Worm (Caenorhabditis elegans) whole organism, L2 larva: ENCODE results near the gene F19F10.1.

Source experiments
- F13H6.1 ChIP-seq: sonication (generic microtip); optimal IDR thresholded peaks from 2 replicates; lab custom pipeline; 2016; ENCODE audit warnings: missing genetic modification characterization, missing compliant biosample characterization
- R02D3.7 ChIP-seq: fragments of 150-350 bp; optimal IDR thresholded peaks from 2 replicates; lab custom pipeline; 2014; ENCODE audit warnings: missing biosample characterization, missing genetic modification characterization
- Y55F3AM.14 ChIP-seq: fragments of 200-800 bp; sonication (Bioruptor generic); optimal IDR thresholded peaks from 2 replicates; lab custom pipeline; 2018; ENCODE audit warnings: mild to moderate bottlenecking, missing genetic modification characterization, missing compliant biosample characterization
- ZK546.5 ChIP-seq: sonication (generic microtip); optimal IDR thresholded peaks from 2 replicates; lab custom pipeline; 2017; ENCODE audit warnings: missing biosample characterization, missing genetic modification characterization
- alr-1 ChIP-seq: fragments of 150-350 bp; optimal IDR thresholded peaks from 2 replicates; lab custom pipeline; 2014; ENCODE audit warnings: missing biosample characterization, missing genetic modification characterization
- ama-1 ChIP-seq: fragments of 150-350 bp; optimal IDR thresholded peaks from 2 replicates; lab custom pipeline; 2018; ENCODE audit warnings: inconsistent platforms
- blmp-1 ChIP-seq: sonication (generic microtip); optimal IDR thresholded peaks from 2 replicates; lab custom pipeline; 2017; ENCODE audit warnings: missing genetic modification characterization, mild to moderate bottlenecking, missing compliant biosample characterization, antibody characterized with exemption, moderate library complexity; ENCODE audit not compliant: insufficient read depth
- ceh-16 ChIP-seq: fragments of 150-350 bp; optimal IDR thresholded peaks from 2 replicates; lab custom pipeline; 2014; ENCODE audit warnings: missing biosample characterization, missing genetic modification characterization
- ceh-82 ChIP-seq: fragments of 150-350 bp; optimal IDR thresholded peaks from 2 replicates; lab custom pipeline; 2014; ENCODE audit warnings: missing biosample characterization, missing genetic modification characterization
- dmd-4 ChIP-seq: sonication (generic microtip); optimal IDR thresholded peaks from 2 replicates; lab custom pipeline; 2017; ENCODE audit warnings: missing biosample characterization, missing genetic modification characterization
- egl-27 ChIP-seq: sonication (generic microtip); optimal IDR thresholded peaks from 3 replicates; lab custom pipeline; 2017; ENCODE audit warnings: missing biosample characterization, missing genetic modification reagents, missing genetic modification characterization
- elt-1 ChIP-seq: fragments of 150-350 bp; optimal IDR thresholded peaks from 2 replicates; lab custom pipeline; 2014; ENCODE audit warnings: missing biosample characterization, missing genetic modification characterization
- elt-3 ChIP-seq: sonication (generic microtip); optimal IDR thresholded peaks from 2 replicates; lab custom pipeline; 2017; ENCODE audit warnings: missing biosample characterization, missing genetic modification characterization
- fos-1 ChIP-seq: fragments of 150-350 bp; optimal IDR thresholded peaks from 2 replicates; lab custom pipeline; 2014; ENCODE audit warnings: missing biosample characterization, missing genetic modification characterization
- gmeb-1 ChIP-seq: fragments of 150-350 bp; optimal IDR thresholded peaks from 2 replicates; lab custom pipeline; 2014; ENCODE audit warnings: missing biosample characterization, missing genetic modification characterization
- lin-11 ChIP-seq: fragments of 150-350 bp; sonication (generic microtip); optimal IDR thresholded peaks from 2 replicates; lab custom pipeline; 2014; ENCODE audit warnings: missing biosample characterization, missing genetic modification characterization, inconsistent platforms, mixed read lengths
- lin-13 ChIP-seq: fragments of 150-350 bp; optimal IDR thresholded peaks from 2 replicates; lab custom pipeline; 2014; ENCODE audit warnings: missing biosample characterization, missing genetic modification reagents, missing genetic modification characterization
- lin-39 ChIP-seq: fragments of 150-350 bp; optimal IDR thresholded peaks from 2 replicates; lab custom pipeline; 2014; ENCODE audit warnings: missing biosample characterization, missing genetic modification reagents, missing genetic modification characterization
- lsy-2 ChIP-seq, 2 experiments: fragments of 150-350 bp in 1 of 2; sonication (generic microtip) in 1 of 2; optimal IDR thresholded peaks; 2 replicates each; lab custom pipeline; 2014 to 2017; ENCODE audit warnings: missing biosample characterization in 2 of 2, missing genetic modification characterization in 2 of 2
- mab-5 ChIP-seq: fragments of 150-350 bp; optimal IDR thresholded peaks from 2 replicates; lab custom pipeline; 2014; ENCODE audit warnings: missing biosample characterization, missing genetic modification characterization
- mbf-1 ChIP-seq: sonication (generic microtip); optimal IDR thresholded peaks from 2 replicates; lab custom pipeline; 2017; ENCODE audit warnings: missing biosample characterization, missing genetic modification characterization
- mdl-1 ChIP-seq, 2 experiments: fragments of 150-350 bp in 1 of 2; sonication (generic microtip) in 1 of 2; optimal IDR thresholded peaks; 2 replicates each; lab custom pipeline; 2017; ENCODE audit warnings: missing biosample characterization in 2 of 2, missing genetic modification characterization in 2 of 2
- nhr-10 ChIP-seq: sonication (generic microtip); optimal IDR thresholded peaks from 2 replicates; lab custom pipeline; 2017; ENCODE audit warnings: missing biosample characterization, missing genetic modification characterization
- nhr-11 ChIP-seq: fragments of 150-350 bp; optimal IDR thresholded peaks from 2 replicates; lab custom pipeline; 2014; ENCODE audit warnings: missing biosample characterization, missing genetic modification characterization
- nhr-12 ChIP-seq: fragments of 150-350 bp; optimal IDR thresholded peaks from 2 replicates; lab custom pipeline; 2014; ENCODE audit warnings: missing biosample characterization, missing genetic modification characterization
- nhr-129 ChIP-seq: fragments of 150-350 bp; optimal IDR thresholded peaks from 2 replicates; lab custom pipeline; 2014; ENCODE audit warnings: missing biosample characterization, missing genetic modification characterization
- nhr-21 ChIP-seq: fragments of 150-350 bp; optimal IDR thresholded peaks from 2 replicates; lab custom pipeline; 2014; ENCODE audit warnings: missing biosample characterization, missing genetic modification characterization
- nhr-23 ChIP-seq: fragments of 150-350 bp; optimal IDR thresholded peaks from 2 replicates; lab custom pipeline; 2014; ENCODE audit warnings: missing biosample characterization, missing genetic modification reagents, missing genetic modification characterization
- nhr-237 ChIP-seq: fragments of 150-350 bp; optimal IDR thresholded peaks from 2 replicates; lab custom pipeline; 2014; ENCODE audit warnings: missing biosample characterization, missing genetic modification characterization
- nhr-25 ChIP-seq: fragments of 150-350 bp; sonication (generic microtip); optimal IDR thresholded peaks from 3 replicates; lab custom pipeline; 2014; ENCODE audit warnings: missing biosample characterization, missing genetic modification characterization
- nhr-6 ChIP-seq: fragments of 150-350 bp; optimal IDR thresholded peaks from 2 replicates; lab custom pipeline; 2014; ENCODE audit warnings: missing biosample characterization, missing genetic modification characterization
- nhr-77 ChIP-seq: fragments of 150-350 bp; optimal IDR thresholded peaks from 2 replicates; lab custom pipeline; 2014; ENCODE audit warnings: missing biosample characterization, missing genetic modification characterization
- peb-1 ChIP-seq: fragments of 150-350 bp; optimal IDR thresholded peaks from 2 replicates; lab custom pipeline; 2014; ENCODE audit warnings: missing biosample characterization, missing genetic modification characterization
- sem-4 ChIP-seq: fragments of 150-350 bp; optimal IDR thresholded peaks from 2 replicates; lab custom pipeline; 2014; ENCODE audit warnings: missing biosample characterization, missing genetic modification reagents, missing genetic modification characterization
- skn-1 ChIP-seq: sonication (generic microtip); optimal IDR thresholded peaks from 2 replicates; lab custom pipeline; 2017; ENCODE audit warnings: missing biosample characterization, missing genetic modification characterization
- sma-3 ChIP-seq: sonication (generic microtip); optimal IDR thresholded peaks from 2 replicates; lab custom pipeline; 2016; ENCODE audit warnings: missing genetic modification reagents, missing genetic modification characterization, missing compliant biosample characterization
- sma-9 ChIP-seq, 2 experiments: fragments of 150-350 bp in 1 of 2; sonication (generic microtip) in 1 of 2; optimal IDR thresholded peaks; 2 replicates each; lab custom pipeline; 2014 to 2016; ENCODE audit warnings: missing genetic modification characterization in 2 of 2, mild to moderate bottlenecking in 1 of 2, missing biosample characterization in 1 of 2, missing compliant biosample characterization in 1 of 2, missing genetic modification reagents in 1 of 2, moderate library complexity in 1 of 2
- unc-39 ChIP-seq: fragments of 150-350 bp; optimal IDR thresholded peaks from 2 replicates; lab custom pipeline; 2014; ENCODE audit warnings: missing biosample characterization, missing genetic modification characterization
- unc-55 ChIP-seq: fragments of 150-350 bp; sonication (generic microtip); optimal IDR thresholded peaks from 3 replicates; lab custom pipeline; 2014; ENCODE audit warnings: missing biosample characterization, missing genetic modification reagents, missing genetic modification characterization
- unc-62 ChIP-seq: fragments of 150-350 bp; optimal IDR thresholded peaks from 2 replicates; lab custom pipeline; 2014; ENCODE audit warnings: missing biosample characterization, missing genetic modification reagents, missing genetic modification characterization
- zag-1 ChIP-seq: fragments of 150-350 bp; optimal IDR thresholded peaks from 2 replicates; lab custom pipeline; 2014; ENCODE audit warnings: missing biosample characterization, missing genetic modification characterization
- ztf-1 ChIP-seq: fragments of 200-800 bp; sonication (Bioruptor generic); conservative IDR thresholded peaks from 2 replicates; pipeline ENCODE4 v1.3.6; 2022; ENCODE audit warnings: missing genetic modification characterization, missing compliant biosample characterization
- ztf-11 ChIP-seq: sonication (generic microtip); optimal IDR thresholded peaks from 2 replicates; lab custom pipeline; 2017; ENCODE audit warnings: missing biosample characterization, missing genetic modification characterization
- ztf-4 ChIP-seq: fragments of 150-350 bp; optimal IDR thresholded peaks from 2 replicates; lab custom pipeline; 2014; ENCODE audit warnings: missing biosample characterization, missing genetic modification characterization

F19F10.1 gene

DNA sequence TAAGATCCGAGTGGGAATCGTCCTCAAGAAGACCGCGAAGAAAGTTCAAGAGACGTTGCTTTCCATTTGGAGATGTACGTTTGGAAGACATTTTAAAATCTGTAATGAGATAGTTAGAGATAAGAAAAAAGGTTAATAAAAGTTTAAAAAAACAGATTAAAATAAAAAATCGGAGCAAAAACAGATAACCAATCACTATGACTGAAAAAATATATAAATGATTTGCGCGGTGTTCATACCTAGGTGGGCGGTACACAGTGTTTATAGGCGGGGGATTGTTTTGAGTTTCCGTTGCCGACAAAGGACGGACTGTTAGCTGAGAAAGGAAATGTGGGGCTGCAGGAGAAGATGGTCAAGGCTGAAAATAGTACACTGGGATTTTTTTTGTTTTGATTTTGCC, 4.4 kb upstream of the F19F10.1 start, which contains the start of gene ets-7:
Gene ets-7, minus strand, starts transcription at position 101 of the 400 bp plus-strand sequence.
- TF ChIP-seq nhr-25 (tag; lab: Kevin White, UChicago): no peak
- TF ChIP-seq elt-1 (tag; lab: Kevin White, UChicago): no peak
- TF ChIP-seq gmeb-1 (tag; lab: Kevin White, UChicago): no peak
- no peak for TF ChIP-seq elt-3 (tag; lab: Kevin White, UChicago)
- no peak for TF ChIP-seq peb-1 (tag; lab: Kevin White, UChicago)
- no peak for TF ChIP-seq zag-1 (tag; lab: Kevin White, UChicago)
- TF ChIP-seq skn-1: no peak
- TF ChIP-seq nhr-129 (tag; lab: Kevin White, UChicago): no peak
- no peak for TF ChIP-seq nhr-237 (tag; lab: Kevin White, UChicago)
- no peak for TF ChIP-seq nhr-6

DNA sequence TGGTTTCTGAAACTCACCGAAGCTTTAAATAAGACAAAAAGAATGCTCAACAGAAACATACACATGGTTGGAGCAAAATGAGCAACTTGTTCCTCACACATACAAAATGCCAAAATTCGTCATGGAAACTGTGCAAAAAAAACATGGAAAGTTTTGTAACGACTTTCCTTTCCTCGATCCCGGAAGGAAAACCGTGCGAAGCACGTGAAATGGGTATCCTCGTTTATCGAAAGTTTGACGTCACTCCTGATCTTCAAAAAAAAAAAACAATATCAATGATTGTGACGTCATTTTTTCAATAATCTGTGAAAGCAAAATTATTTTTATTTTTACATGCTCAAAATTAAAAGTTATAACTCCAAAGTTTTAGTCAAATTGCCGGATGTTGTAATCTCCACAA, 7.2 kb downstream of the F19F10.1 start, which contains the start of gene clec-212:
Gene clec-212, minus strand, starts transcription at position 101 of the 400 bp plus-strand sequence.
- TF ChIP-seq sma-3 (no peak), sma-9 (GFP tag; optimal IDR thresholded peaks at IDR 0.05; lab: Kevin White, UChicago) (no peak), sma-9 (tag; optimal IDR thresholded peaks at IDR 0.05; lab: Kevin White, UChicago) (no peak), unc-39 (no peak), mdl-1 (tag; optimal IDR thresholded peaks at IDR 0.05; lab: Kevin White, UChicago) (no peak), R02D3.7 (tag; lab: Kevin White, UChicago) (no peak), ztf-1 (GFP tag; lab: Robert Waterston, UW) (no peak), ztf-11 (tag; lab: Kevin White, UChicago) (no peak), lin-39 (tag; lab: Kevin White, UChicago) (no peak), egl-27 (no peak), lin-11 (no peak), elt-3 (tag; lab: Kevin White, UChicago) (no peak), unc-55 (GFP tag; lab: Kevin White, UChicago) (no peak), nhr-77 (tag; lab: Kevin White, UChicago) (no peak), nhr-23 (tag; lab: Kevin White, UChicago) (no peak), F13H6.1 (no peak), peb-1 (tag; lab: Kevin White, UChicago) (no peak), nhr-21 (tag; lab: Kevin White, UChicago) (no peak), dmd-4 (no peak), lin-13 (GFP tag; lab: Kevin White, UChicago) (no peak)
- TF ChIP-seq, all 48 proteins: peak for 0

DNA sequence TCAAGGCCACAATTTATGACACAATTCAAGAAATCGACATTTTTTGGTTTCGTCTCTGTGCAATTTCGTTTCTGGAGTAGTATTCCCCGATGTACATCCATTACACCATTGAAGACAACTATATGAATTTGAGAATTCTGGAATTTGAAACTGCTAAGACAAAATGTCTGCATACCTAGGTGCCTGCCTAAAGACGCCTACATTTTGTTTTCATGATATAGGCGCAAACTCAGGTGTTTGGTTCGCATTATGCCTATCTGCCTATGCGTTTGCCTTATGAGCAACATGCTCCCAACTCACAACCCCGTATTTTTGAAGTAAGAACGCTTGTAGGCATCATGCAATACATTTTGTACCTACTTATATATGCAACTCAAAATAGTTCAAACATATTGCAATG, 7.9 kb downstream of the F19F10.1 start, which contains the start of gene F19F10.14:
Gene F19F10.14, minus strand, starts transcription at position 101 of the 400 bp plus-strand sequence.
- TF ChIP-seq nhr-129 (tag; lab: Kevin White, UChicago) (no peak), nhr-25 (tag; lab: Kevin White, UChicago) (no peak), egl-27 (no peak), ztf-11 (tag; lab: Kevin White, UChicago) (no peak), elt-3 (tag; lab: Kevin White, UChicago) (no peak), nhr-10 (tag; lab: Kevin White, UChicago) (no peak), lin-39 (tag; lab: Kevin White, UChicago) (no peak), fos-1 (tag; lab: Kevin White, UChicago) (no peak), lin-11 (no peak), mab-5 (tag; lab: Kevin White, UChicago) (no peak), mdl-1 (tag; optimal IDR thresholded peaks at IDR 0.05; lab: Kevin White, UChicago) (no peak), skn-1 (no peak), peb-1 (tag; lab: Kevin White, UChicago) (no peak)

- TF ChIP-seq ZK546.5 (tag; lab: Kevin White, UChicago) (no peak), nhr-12 (tag; lab: Kevin White, UChicago) (no peak), ama-1 (lab: Kevin White, UChicago) (no peak), R02D3.7 (tag; lab: Kevin White, UChicago) (no peak), skn-1 (no peak), nhr-6 (peak; percentile 36), ztf-1 (GFP tag; lab: Robert Waterston, UW) (no peak), mbf-1 (tag; lab: Kevin White, UChicago) (no peak), Y55F3AM.14 (GFP tag; lab: Kevin White, UChicago) (no peak), fos-1 (tag; lab: Kevin White, UChicago) (no peak), unc-62 (GFP tag; lab: Kevin White, UChicago) (no peak), dmd-4 (no peak), lsy-2 (tag; optimal IDR thresholded peaks at IDR 0.05; lab: Kevin White, UChicago) (peak; percentile 63 to 82), nhr-129 (tag; lab: Kevin White, UChicago) (peak; percentile 65), ceh-82 (tag; lab: Kevin White, UChicago) (no peak), mab-5 (tag; lab: Kevin White, UChicago) (no peak), sma-9 (GFP tag; optimal IDR thresholded peaks at IDR 0.05; lab: Kevin White, UChicago) (peak; percentile 74), sma-9 (tag; optimal IDR thresholded peaks at IDR 0.05; lab: Kevin White, UChicago) (no peak), ceh-16 (tag; lab: Kevin White, UChicago) (no peak), nhr-11 (tag; lab: Kevin White, UChicago) (no peak), blmp-1 (no peak), alr-1 (tag; lab: Kevin White, UChicago) (no peak), egl-27 (no peak), unc-55 (GFP tag; lab: Kevin White, UChicago) (peak; percentile 81), lin-13 (GFP tag; lab: Kevin White, UChicago) (peak; percentile 40), ztf-4 (tag; lab: Kevin White, UChicago) (no peak), nhr-21 (tag; lab: Kevin White, UChicago) (peak; percentile 49), sem-4 (peak; percentile 16), F13H6.1 (peak; percentile 69), gmeb-1 (tag; lab: Kevin White, UChicago) (peak; percentile 82), sma-3 (peak; percentile 52)
Measured at ce11 chrV:7575563-7575962, 12.5 kb downstream of the F19F10.1 start, which contains the start of the genes snu-66 and ints-9. TSS of gene snu-66 (minus strand) at chrV:7575670. TSS of gene ints-9 (plus strand) at chrV:7575802.
